Fruit fly (Drosophila melanogaster) whole organism, embryonic: ENCODE results near the gene sws.

Experiments
- Aef1 ChIP-seq: fragments of 200-800 bp; sonication (Bioruptor generic); IDR thresholded peaks from 3 replicates; pipeline ENCODE4 v1.3.6; 2022; ENCODE audit warnings: missing biosample characterization, missing genetic modification characterization
- CG11247 ChIP-seq: fragments of 200-800 bp; sonication (Bioruptor generic); IDR thresholded peaks from 2 replicates; pipeline ENCODE4 v1.3.6; 2022; ENCODE audit warnings: missing biosample characterization, missing genetic modification characterization
- CG14965 ChIP-seq: fragments of 200-800 bp; sonication (Bioruptor generic); optimal IDR thresholded peaks from 2 replicates; lab custom pipeline; 2016; ENCODE audit warnings: missing biosample characterization, missing genetic modification characterization, borderline replicate concordance
- CG1603 ChIP-seq: fragments of 200-800 bp; sonication (Bioruptor generic); optimal IDR thresholded peaks from 2 replicates; lab custom pipeline; 2019; ENCODE audit warnings: missing biosample characterization, mild to moderate bottlenecking, missing genetic modification characterization, moderate library complexity
- CG17385 ChIP-seq: fragments of 200-800 bp; sonication (Bioruptor generic); optimal IDR thresholded peaks from 3 replicates; lab custom pipeline; 2018; ENCODE audit warnings: missing biosample characterization, mild to moderate bottlenecking, missing genetic modification characterization
- CG2120 ChIP-seq: fragments of 200-800 bp; sonication (Bioruptor generic); optimal IDR thresholded peaks from 3 replicates; lab custom pipeline; 2016; ENCODE audit warnings: missing biosample characterization, missing genetic modification characterization
- CG2202 ChIP-seq: fragments of 200-800 bp; sonication (Bioruptor generic); optimal IDR thresholded peaks from 2 replicates; lab custom pipeline; 2018; ENCODE audit warnings: missing biosample characterization, mild to moderate bottlenecking, missing genetic modification characterization
- CG32767 ChIP-seq: fragments of 200-800 bp; sonication (Bioruptor generic); IDR thresholded peaks from 2 replicates; pipeline ENCODE4 v1.3.6; 2022; ENCODE audit warnings: missing biosample characterization, missing genetic modification characterization
- CG34376 ChIP-seq: fragments of 200-800 bp; sonication (Bioruptor generic); optimal IDR thresholded peaks from 2 replicates; lab custom pipeline; 2018; ENCODE audit warnings: missing biosample characterization, mild to moderate bottlenecking, missing genetic modification characterization
- CG3847 ChIP-seq: fragments of 200-800 bp; sonication (Bioruptor generic); IDR thresholded peaks from 2 replicates; pipeline ENCODE4 v1.3.6; 2022; ENCODE audit warnings: missing biosample characterization, missing genetic modification characterization
- CG6683 ChIP-seq: fragments of 200-800 bp; sonication (Bioruptor generic); optimal IDR thresholded peaks from 2 replicates; lab custom pipeline; 2017; ENCODE audit warnings: missing biosample characterization, mild to moderate bottlenecking, missing genetic modification characterization, missing genetic modification reagents
- CG6813 ChIP-seq: fragments of 200-800 bp; sonication (Bioruptor generic); optimal IDR thresholded peaks from 2 replicates; lab custom pipeline; 2017; ENCODE audit warnings: missing biosample characterization, missing genetic modification characterization, mild to moderate bottlenecking, moderate library complexity, missing genetic modification reagents
- CG8944 ChIP-seq: fragments of 200-800 bp; sonication (Bioruptor generic); optimal IDR thresholded peaks from 3 replicates; lab custom pipeline; 2016; ENCODE audit warnings: missing biosample characterization, missing genetic modification characterization
- CG9609 ChIP-seq: fragments of 200-800 bp; sonication (Bioruptor generic); optimal IDR thresholded peaks from 3 replicates; lab custom pipeline; 2016; ENCODE audit warnings: missing biosample characterization, missing genetic modification characterization
- CG9932 ChIP-seq: fragments of 200-800 bp; sonication (Bioruptor generic); IDR thresholded peaks from 2 replicates; pipeline ENCODE4 v1.3.6; 2022; ENCODE audit warnings: missing biosample characterization, missing genetic modification characterization
- CTCF ChIP-seq: fragments of 200-800 bp; sonication (Bioruptor generic); optimal IDR thresholded peaks from 2 replicates; lab custom pipeline; 2017; ENCODE audit warnings: missing biosample characterization, mild to moderate bottlenecking, missing genetic modification characterization, moderate library complexity
- CrebB ChIP-seq: fragments of 200-800 bp; sonication (Bioruptor generic); optimal IDR thresholded peaks from 3 replicates; lab custom pipeline; 2018; ENCODE audit warnings: missing biosample characterization, mild to moderate bottlenecking, missing genetic modification characterization
- Dip2 ChIP-seq: fragments of 200-800 bp; sonication (Bioruptor generic); IDR thresholded peaks from 2 replicates; pipeline ENCODE4 v1.3.6; 2022; ENCODE audit warnings: missing biosample characterization, missing genetic modification characterization
- Doc2 ChIP-seq: fragments of 200-800 bp; sonication (Bioruptor generic); IDR thresholded peaks from 2 replicates; pipeline ENCODE4 v1.3.6; 2022; ENCODE audit warnings: missing biosample characterization, missing genetic modification characterization
- Doc3 ChIP-seq: fragments of 200-800 bp; sonication (Bioruptor generic); IDR thresholded peaks from 3 replicates; pipeline ENCODE4 v1.3.6; 2022; ENCODE audit warnings: missing biosample characterization, missing genetic modification characterization; ENCODE audit not compliant: partially characterized antibody
- HLH3B ChIP-seq: fragments of 200-800 bp; sonication (Bioruptor generic); IDR thresholded peaks from 2 replicates; pipeline ENCODE4 v1.3.6; 2022; ENCODE audit warnings: missing biosample characterization, missing genetic modification characterization
- Hand ChIP-seq: fragments of 200-800 bp; sonication (Bioruptor generic); optimal IDR thresholded peaks from 2 replicates; lab custom pipeline; 2017; ENCODE audit warnings: mild to moderate bottlenecking, missing biosample characterization, missing genetic modification reagents, missing genetic modification characterization
- Hr51 ChIP-seq, 2 experiments: fragments of 200-800 bp; sonication (Bioruptor generic); optimal IDR thresholded peaks; 2 replicates in 1 of 2; 3 replicates in 1 of 2; lab custom pipeline; 2016 to 2018; ENCODE audit warnings: missing biosample characterization in 2 of 2, missing genetic modification characterization in 2 of 2, mild to moderate bottlenecking in 1 of 2, moderate library complexity in 1 of 2
- Lim3 ChIP-seq: fragments of 200-800 bp; sonication (Bioruptor generic); IDR thresholded peaks from 2 replicates; pipeline ENCODE4 v1.3.6; 2022; ENCODE audit warnings: missing biosample characterization, missing genetic modification characterization
- Oaz ChIP-seq: fragments of 200-800 bp; sonication (Bioruptor generic); IDR thresholded peaks from 2 replicates; pipeline ENCODE4 v1.3.6; 2022; ENCODE audit warnings: missing biosample characterization, missing genetic modification characterization
- Rfx ChIP-seq: fragments of 200-800 bp; sonication (Bioruptor generic); IDR thresholded peaks from 2 replicates; pipeline ENCODE4 v1.3.6; 2022; ENCODE audit warnings: missing biosample characterization, missing genetic modification characterization
- Sry-β ChIP-seq: fragments of 200-800 bp; sonication (Bioruptor generic); optimal IDR thresholded peaks from 2 replicates; lab custom pipeline; 2018; ENCODE audit warnings: missing biosample characterization, mild to moderate bottlenecking, missing genetic modification characterization, moderate library complexity
- Vsx1 ChIP-seq: fragments of 200-800 bp; sonication (Bioruptor generic); optimal IDR thresholded peaks from 2 replicates; lab custom pipeline; 2017; ENCODE audit warnings: missing biosample characterization, mild to moderate bottlenecking, missing genetic modification characterization, missing genetic modification reagents
- ase ChIP-seq: fragments of 200-800 bp; sonication (Bioruptor generic); IDR thresholded peaks from 3 replicates; pipeline ENCODE4 v1.3.6; 2022; ENCODE audit warnings: missing biosample characterization, missing genetic modification characterization
- btn ChIP-seq: fragments of 200-800 bp; sonication (Bioruptor generic); optimal IDR thresholded peaks from 2 replicates; lab custom pipeline; 2016; ENCODE audit warnings: missing biosample characterization, missing genetic modification characterization
- cas ChIP-seq: fragments of 200-800 bp; sonication (Bioruptor generic); IDR thresholded peaks from 2 replicates; pipeline ENCODE4 v1.3.6; 2022; ENCODE audit warnings: missing biosample characterization, missing genetic modification characterization
- ftz-f1 ChIP-seq: fragments of 200-800 bp; sonication (Bioruptor generic); optimal IDR thresholded peaks from 2 replicates; lab custom pipeline; 2016; ENCODE audit warnings: missing biosample characterization, missing genetic modification characterization
- gem ChIP-seq: fragments of 200-800 bp; sonication (Bioruptor generic); optimal IDR thresholded peaks from 2 replicates; lab custom pipeline; 2019; ENCODE audit warnings: missing biosample characterization, mild to moderate bottlenecking, missing genetic modification characterization, moderate library complexity
- hkb ChIP-seq, 2 experiments: fragments of 200-800 bp in 1 of 2; fragments of >200 bp in 1 of 2; sonication (Bioruptor generic) in 1 of 2; IDR thresholded peaks in 1 of 2; optimal IDR thresholded peaks in 1 of 2; 2 replicates each; pipeline versions ENCODE4 v1.3.6 to Lab custom; 2017 to 2022; ENCODE audit warnings: missing biosample characterization in 1 of 2, missing genetic modification characterization in 1 of 2
- knrl ChIP-seq: fragments of 200-800 bp; sonication (Bioruptor generic); IDR thresholded peaks from 3 replicates; pipeline ENCODE4 v1.3.6; 2022; ENCODE audit warnings: missing biosample characterization, missing genetic modification characterization; ENCODE audit not compliant: partially characterized antibody
- lab ChIP-seq: fragments of 200-800 bp; sonication (Bioruptor generic); optimal IDR thresholded peaks from 3 replicates; lab custom pipeline; 2017; ENCODE audit warnings: missing biosample characterization, missing genetic modification characterization, mild to moderate bottlenecking, moderate library complexity, missing genetic modification reagents
- mld ChIP-seq: fragments of 200-800 bp; sonication (Bioruptor generic); IDR thresholded peaks from 3 replicates; pipeline ENCODE4 v1.3.6; 2022; ENCODE audit warnings: missing biosample characterization, missing genetic modification characterization; ENCODE audit not compliant: partially characterized antibody
- nerfin-1 ChIP-seq: fragments of 200-800 bp; sonication (Bioruptor generic); optimal IDR thresholded peaks from 3 replicates; lab custom pipeline; 2019; ENCODE audit warnings: missing biosample characterization, mild to moderate bottlenecking, missing genetic modification characterization, moderate library complexity
- nmo ChIP-seq: fragments of 200-800 bp; sonication (Bioruptor generic); optimal IDR thresholded peaks from 2 replicates; lab custom pipeline; 2018; ENCODE audit warnings: missing biosample characterization, mild to moderate bottlenecking, missing genetic modification characterization, moderate library complexity
- peb ChIP-seq: fragments of 200-800 bp; sonication (Bioruptor generic); IDR thresholded peaks from 2 replicates; pipeline ENCODE4 v1.3.6; 2022; ENCODE audit warnings: missing biosample characterization, missing genetic modification characterization
- phol ChIP-seq: fragments of 200-800 bp; sonication (Bioruptor generic); optimal IDR thresholded peaks from 3 replicates; lab custom pipeline; 2018; ENCODE audit warnings: missing biosample characterization, mild to moderate bottlenecking, missing genetic modification characterization, moderate library complexity
- psq ChIP-seq: fragments of 200-800 bp; sonication (Bioruptor generic); optimal IDR thresholded peaks from 2 replicates; lab custom pipeline; 2017; ENCODE audit warnings: missing biosample characterization, missing genetic modification characterization
- sima ChIP-seq: fragments of 200-800 bp; sonication (Bioruptor generic); optimal IDR thresholded peaks from 2 replicates; lab custom pipeline; 2016; ENCODE audit warnings: missing biosample characterization, missing genetic modification characterization
- sisA ChIP-seq: fragments of 200-800 bp; sonication (Bioruptor generic); IDR thresholded peaks from 2 replicates; pipeline ENCODE4 v1.3.6; 2022; ENCODE audit warnings: missing biosample characterization, missing genetic modification characterization
- stc ChIP-seq: fragments of 200-800 bp; sonication (Bioruptor generic); IDR thresholded peaks from 2 replicates; pipeline ENCODE4 v1.3.6; 2022; ENCODE audit warnings: missing biosample characterization, missing genetic modification characterization
- sug ChIP-seq: fragments of 200-800 bp; optimal IDR thresholded peaks from 2 replicates; lab custom pipeline; 2019; ENCODE audit warnings: missing biosample characterization, mild to moderate bottlenecking, missing genetic modification characterization, moderate library complexity
- tin ChIP-seq: fragments of 200-800 bp; sonication (Bioruptor generic); optimal IDR thresholded peaks from 3 replicates; lab custom pipeline; 2016; ENCODE audit warnings: missing biosample characterization, missing genetic modification characterization
- tio ChIP-seq: fragments of 200-800 bp; sonication (Bioruptor generic); optimal IDR thresholded peaks from 2 replicates; lab custom pipeline; 2017; ENCODE audit warnings: missing biosample characterization, missing genetic modification characterization, inconsistent platforms
- tx ChIP-seq: fragments of 200-800 bp; sonication (Bioruptor generic); optimal IDR thresholded peaks from 2 replicates; lab custom pipeline; 2016; ENCODE audit warnings: missing biosample characterization, missing genetic modification characterization
- vfl ChIP-seq: fragments of 200-800 bp; sonication (Bioruptor generic); optimal IDR thresholded peaks from 2 replicates; lab custom pipeline; 2016; ENCODE audit warnings: missing biosample characterization, missing genetic modification characterization
- zen2 ChIP-seq: fragments of 200-800 bp; sonication (Bioruptor generic); IDR thresholded peaks from 3 replicates; pipeline ENCODE4 v1.3.6; 2022; ENCODE audit warnings: missing biosample characterization, missing genetic modification characterization; ENCODE audit not compliant: partially characterized antibody

sws gene

DNA sequence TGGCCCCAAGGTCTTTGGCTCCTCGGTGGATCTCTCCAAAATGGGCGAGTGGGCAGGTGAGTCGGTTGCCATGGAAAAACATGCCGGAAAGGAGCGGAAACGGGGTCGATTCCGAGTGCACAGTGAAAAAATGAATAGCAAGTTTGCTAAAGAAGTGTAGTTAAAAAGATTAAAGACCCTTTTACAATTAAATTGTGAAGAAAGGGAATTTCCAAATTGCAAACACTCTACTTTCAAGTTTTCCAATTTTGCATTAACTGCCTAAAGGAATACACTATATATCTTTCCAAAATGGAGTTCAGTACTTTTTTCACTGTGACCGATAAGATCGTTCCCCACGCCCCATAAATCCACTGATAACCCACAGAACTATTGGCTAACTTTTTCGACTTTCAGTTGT is 58.6 kb downstream of the sws start (continued):
- TF ChIP-seq ftz-f1 (no peak), Dip2 (GFP tag; lab: Robert Waterston, UW) (no peak), vfl (GFP tag; lab: Kevin White, UChicago) (no peak), CG6683 (no peak), btn (GFP tag; lab: Kevin White, UChicago) (no peak), tin (no peak), CG2120 (peak; percentile 49), ase (0 out of 3 replicates have a peak, but pooled peaks have one; percentile 50), CG6813 (GFP tag; lab: Kevin White, UChicago) (no peak), CTCF (GFP tag; lab: Kevin White, UChicago) (no peak), CG32767 (GFP tag; lab: Robert Waterston, UW) (no peak), hkb (optimal IDR thresholded peaks at IDR 0.05; lab: Kevin White, UChicago) (no peak), hkb (GFP tag; IDR thresholded peaks at IDR 0.05; lab: Robert Waterston, UW) (0 out of 2 replicates have a peak, but pooled peaks have one; percentile 36), Hand (no peak), CG8944 (GFP tag; lab: Kevin White, UChicago) (no peak), Rfx (GFP tag; lab: Robert Waterston, UW) (peak; percentile 50), psq (GFP tag; lab: Kevin White, UChicago) (no peak), tio (no peak), lab (GFP tag; lab: Kevin White, UChicago) (peak; percentile 63), Vsx1 (GFP tag; lab: Kevin White, UChicago) (no peak), sima (GFP tag; lab: Kevin White, UChicago) (no peak), Lim3 (GFP tag; lab: Robert Waterston, UW) (no peak), CG1603 (tag; lab: Kevin White, UChicago) (no peak), HLH3B (GFP tag; lab: Robert Waterston, UW) (0 out of 2 replicates have a peak, but pooled peaks have one; percentile 25), Aef1 (GFP tag; lab: Robert Waterston, UW) (no peak), phol (peak; percentile 30), CG17385 (peak; percentile 5), CG34376 (GFP tag; lab: Kevin White, UChicago) (no peak), CG2202 (no peak), Doc2 (GFP tag; lab: Robert Waterston, UW) (no peak), Sry-β (GFP tag; lab: Kevin White, UChicago) (no peak), CrebB (tag; lab: Kevin White, UChicago) (no peak), knrl (GFP tag; lab: Robert Waterston, UW) (no peak), stc (GFP tag; lab: Robert Waterston, UW) (peak; percentile 50; the same call in 1 of the 2 replicates), sisA (GFP tag; lab: Robert Waterston, UW) (peak; percentile 17; the same call in 1 of the 2 replicates), tx (no peak), cas (GFP tag; lab: Robert Waterston, UW) (no peak), sug (no peak), CG9932 (GFP tag; lab: Robert Waterston, UW) (no peak), nmo (GFP tag; lab: Kevin White, UChicago) (peak; percentile 17), CG14965 (no peak), mld (GFP tag; lab: Robert Waterston, UW) (no peak), Oaz (GFP tag; lab: Robert Waterston, UW) (no peak), zen2 (GFP tag; lab: Robert Waterston, UW) (no peak), nerfin-1 (tag; lab: Kevin White, UChicago) (no peak), CG9609 (no peak), Doc3 (GFP tag; lab: Robert Waterston, UW) (no peak), peb (GFP tag; lab: Robert Waterston, UW) (no peak), CG11247 (no peak), gem (peak; percentile 62), CG3847 (no peak), Hr51 (GFP tag; optimal IDR thresholded peaks at IDR 0.05; lab: Kevin White, UChicago) (no peak)
